Worm (Caenorhabditis elegans) whole organism, L1 larva: ENCODE data around the gene srh-145.

Experiments used
- blmp-1 ChIP-seq: fragments of 150-350 bp; optimal IDR thresholded peaks from 2 replicates; lab custom pipeline; 2014; ENCODE audit warnings: missing biosample characterization, missing genetic modification characterization
- dpl-1 ChIP-seq, 3 experiments: fragments of 150-350 bp in 2 of 3; sonication (generic microtip) in 1 of 3; optimal IDR thresholded peaks; 2 replicates each; lab custom pipeline; 2014 to 2017; ENCODE audit warnings: missing biosample characterization in 3 of 3, missing genetic modification characterization in 3 of 3, missing genetic modification reagents in 3 of 3
- egl-13 ChIP-seq: sonication (generic microtip); optimal IDR thresholded peaks from 2 replicates; lab custom pipeline; 2016; ENCODE audit warnings: missing genotype, missing genetic modification reagents, missing genetic modification characterization, missing compliant biosample characterization
- lin-35 ChIP-seq, 2 experiments: fragments of 150-350 bp; optimal IDR thresholded peaks; 2 replicates each; lab custom pipeline; 2014; ENCODE audit warnings: missing biosample characterization in 2 of 2, missing genetic modification characterization in 2 of 2, missing genetic modification reagents in 2 of 2
- lsy-2 ChIP-seq, 2 experiments: fragments of 150-350 bp; optimal IDR thresholded peaks; 2 replicates each; lab custom pipeline; 2014; ENCODE audit warnings: missing biosample characterization in 2 of 2, missing genetic modification characterization in 2 of 2
- mdl-1 ChIP-seq, 2 experiments: fragments of 150-350 bp; optimal IDR thresholded peaks; 2 replicates each; lab custom pipeline; 2014 to 2017; ENCODE audit warnings: missing biosample characterization in 2 of 2, missing genetic modification characterization in 2 of 2, inconsistent platforms in 1 of 2
- mep-1 ChIP-seq: fragments of 150-350 bp; optimal IDR thresholded peaks from 2 replicates; lab custom pipeline; 2014; ENCODE audit warnings: missing biosample characterization, missing genetic modification characterization
- nhr-12 ChIP-seq: sonication (generic microtip); optimal IDR thresholded peaks from 2 replicates; lab custom pipeline; 2017; ENCODE audit warnings: missing biosample characterization, missing genetic modification characterization
- nhr-237 ChIP-seq: fragments of 150-350 bp; optimal IDR thresholded peaks from 2 replicates; lab custom pipeline; 2014; ENCODE audit warnings: missing biosample characterization, missing genetic modification characterization
- tlp-1 ChIP-seq: fragments of 150-350 bp; optimal IDR thresholded peaks from 2 replicates; lab custom pipeline; 2014; ENCODE audit warnings: missing biosample characterization, missing genetic modification characterization

DNA sequence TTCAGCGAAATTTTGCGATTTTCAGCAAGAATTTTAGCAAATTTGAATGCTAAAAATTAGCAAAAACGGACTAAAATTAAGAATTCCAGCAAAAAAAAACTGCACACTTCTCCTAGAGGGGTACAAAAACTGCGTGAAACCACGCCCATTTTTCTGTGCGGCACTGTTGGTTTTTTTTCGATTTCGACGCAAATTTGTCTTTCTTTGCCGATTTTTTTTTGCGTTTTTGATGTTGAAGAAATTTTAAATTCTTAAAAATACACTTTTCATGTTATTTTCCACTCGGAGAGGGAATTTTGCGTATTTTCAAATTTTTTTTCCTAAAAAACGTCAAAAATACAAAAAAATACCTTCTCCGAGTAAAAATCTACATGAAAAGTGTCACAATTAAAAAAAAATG is 6.5 kb upstream of the srh-145 start, which contains the start of gene syp-1:
- TF ChIP-seq lin-35 (GFP tag; optimal IDR thresholded peaks at IDR 0.05; lab: Kevin White, UChicago), result no peak
- TF ChIP-seq tlp-1 (tag; lab: Kevin White, UChicago), result no peak
- no peak for TF ChIP-seq mdl-1 (tag; optimal IDR thresholded peaks at IDR 0.05; lab: Kevin White, UChicago)
- TF ChIP-seq dpl-1 (GFP tag; optimal IDR thresholded peaks at IDR 0.05; lab: Kevin White, UChicago), result no peak
- TF ChIP-seq nhr-237 (tag; lab: Kevin White, UChicago), result no peak
- TF ChIP-seq blmp-1 (tag; lab: Kevin White, UChicago), result no peak
- TF ChIP-seq mep-1 (tag; lab: Kevin White, UChicago), result no peak
- TF ChIP-seq egl-13 (tag; lab: Kevin White, UChicago), result no peak
- no peak for TF ChIP-seq lsy-2 (tag; optimal IDR thresholded peaks at IDR 0.05; lab: Kevin White, UChicago)
- TF ChIP-seq nhr-12 (tag; lab: Kevin White, UChicago), result no peak
